Worm (Caenorhabditis elegans): Measurements from ENCODE around the gene snr-1.

Gene snr-1

ce11 chrIV:17087384-17088099 is at the start of gene snr-1, which contains the start of gene snx-13:
Gene snr-1, plus strand, starts transcription at chrIV:17088049.
Gene snx-13, minus strand, starts transcription at chrIV:17087438.
- TF ChIP-seq unc-120 (tag; optimal IDR thresholded peaks at IDR 0.05; ENCODE audit: poor library complexity, severe bottlenecking) (peak; percentile 51), mls-2 (tag; optimal IDR thresholded peaks at IDR 0.05) (peak; percentile 86), drap-1 (GFP tag; optimal IDR thresholded peaks at IDR 0.05) (peak; percentile 87), bed-3 (GFP tag; optimal IDR thresholded peaks at IDR 0.05) (peak; percentile 82), pha-4 (tag; optimal IDR thresholded peaks at IDR 0.05) (peak; percentile 50), mep-1 (tag; optimal IDR thresholded peaks at IDR 0.05) (peak; percentile 77), flh-1 (GFP tag; optimal IDR thresholded peaks at IDR 0.05) (peak; percentile 33), elt-3 (tag; optimal IDR thresholded peaks at IDR 0.05) (no peak), M03D4.4 (tag; optimal IDR thresholded peaks at IDR 0.05) (peak; percentile 88), nhr-76 (tag; optimal IDR thresholded peaks at IDR 0.05) (no peak), lsy-2 (tag; optimal IDR thresholded peaks at IDR 0.05) (peak; percentile 72), nhr-2 (tag; optimal IDR thresholded peaks at IDR 0.05) (no peak), lin-13 (tag; optimal IDR thresholded peaks at IDR 0.05) (peak; percentile 66), ceh-83 (GFP tag; optimal IDR thresholded peaks at IDR 0.05) (peak; percentile 90), tbx-8 (GFP tag; optimal IDR thresholded peaks at IDR 0.05) (peak; percentile 90), ceh-39 (tag; optimal IDR thresholded peaks at IDR 0.05) (peak; percentile 58), nhr-237 (tag; optimal IDR thresholded peaks at IDR 0.05) (peak; percentile 58), cnd-1 (tag; optimal IDR thresholded peaks at IDR 0.05) (peak; percentile 92), unc-39 (tag; optimal IDR thresholded peaks at IDR 0.05) (no peak), ces-1 (GFP tag; optimal IDR thresholded peaks at IDR 0.05) (peak; percentile 71), ceh-43 (GFP tag; optimal IDR thresholded peaks at IDR 0.05) (peak; percentile 82), lin-32 (GFP tag; optimal IDR thresholded peaks at IDR 0.05) (peak; percentile 84), snpc-4 (tag; optimal IDR thresholded peaks at IDR 0.05) (no peak), zip-8 (tag; optimal IDR thresholded peaks at IDR 0.05) (no peak), ztf-11 (tag; optimal IDR thresholded peaks at IDR 0.05) (no peak), unc-62 (GFP tag; optimal IDR thresholded peaks at IDR 0.05) (no peak), nhr-28 (tag; optimal IDR thresholded peaks at IDR 0.05) (no peak), sptf-1 (tag; optimal IDR thresholded peaks at IDR 0.05) (peak; percentile 98), ham-2 (GFP tag; optimal IDR thresholded peaks at IDR 0.05) (peak; percentile 58), hlh-1 (tag; optimal IDR thresholded peaks at IDR 0.05) (no peak), elt-1 (tag; optimal IDR thresholded peaks at IDR 0.05; ENCODE audit: borderline replicate concordance, insufficient read depth) (no peak), sem-2 (GFP tag; optimal IDR thresholded peaks at IDR 0.05) (peak; percentile 80), nhr-12 (tag; optimal IDR thresholded peaks at IDR 0.05) (no peak), mab-5 (tag; optimal IDR thresholded peaks at IDR 0.05) (no peak), blmp-1 (tag; optimal IDR thresholded peaks at IDR 0.05) (no peak)

ce11 chrIV:17039545-17039944 is 48.3 kb upstream of the snr-1 start, which contains the start of gene Y116A8C.19:
Gene Y116A8C.19, minus strand, starts transcription at chrIV:17039645.
- TF ChIP-seq nhr-76 (tag; optimal IDR thresholded peaks at IDR 0.05) (no peak), unc-39 (tag; optimal IDR thresholded peaks at IDR 0.05) (no peak), nhr-237 (tag; optimal IDR thresholded peaks at IDR 0.05) (no peak), bed-3 (GFP tag; optimal IDR thresholded peaks at IDR 0.05) (no peak), ztf-11 (tag; optimal IDR thresholded peaks at IDR 0.05) (no peak), lin-32 (GFP tag; optimal IDR thresholded peaks at IDR 0.05) (no peak), mls-2 (tag; optimal IDR thresholded peaks at IDR 0.05) (no peak), M03D4.4 (tag; optimal IDR thresholded peaks at IDR 0.05) (no peak), ceh-39 (tag; optimal IDR thresholded peaks at IDR 0.05) (no peak), nhr-2 (tag; optimal IDR thresholded peaks at IDR 0.05) (no peak), cnd-1 (tag; optimal IDR thresholded peaks at IDR 0.05) (no peak), unc-62 (GFP tag; optimal IDR thresholded peaks at IDR 0.05) (no peak), hlh-1 (tag; optimal IDR thresholded peaks at IDR 0.05) (no peak), ces-1 (GFP tag; optimal IDR thresholded peaks at IDR 0.05) (no peak)

ce11 chrIV:17040618-17041017 is 47.2 kb upstream of the snr-1 start, which contains the start of gene Y116A8C.20:
Gene Y116A8C.20, plus strand, starts transcription at chrIV:17040918.
- TF ChIP-seq pha-4 (tag; optimal IDR thresholded peaks at IDR 0.05) (no peak), cnd-1 (tag; optimal IDR thresholded peaks at IDR 0.05) (no peak), elt-1 (tag; optimal IDR thresholded peaks at IDR 0.05; ENCODE audit: borderline replicate concordance, insufficient read depth) (no peak), elt-3 (tag; optimal IDR thresholded peaks at IDR 0.05) (no peak), M03D4.4 (tag; optimal IDR thresholded peaks at IDR 0.05) (no peak), lin-13 (tag; optimal IDR thresholded peaks at IDR 0.05) (no peak)
